Worm (Caenorhabditis elegans): ENCODE measurements around the gene ZK546.4.

- TF ChIP-seq lsy-2 (tag; optimal IDR thresholded peaks at IDR 0.05) = no peak
- no peak for TF ChIP-seq efl-1 (optimal IDR thresholded peaks at IDR 0.05)
- TF ChIP-seq efl-1 (GFP tag; optimal IDR thresholded peaks at IDR 0.05 in 1 of 2) = no peak
- no peak for TF ChIP-seq fkh-8 (tag; optimal IDR thresholded peaks at IDR 0.05)
- TF ChIP-seq nhr-28 (tag; optimal IDR thresholded peaks at IDR 0.05) = no peak
- TF ChIP-seq nhr-47 (tag; optimal IDR thresholded peaks at IDR 0.05) = no peak
- no peak for TF ChIP-seq zip-4 (GFP tag; optimal IDR thresholded peaks at IDR 0.05)
- no peak for TF ChIP-seq dsc-1 (tag; optimal IDR thresholded peaks at IDR 0.05)
- TF ChIP-seq hlh-17 (GFP tag; optimal IDR thresholded peaks at IDR 0.05; ENCODE audit: borderline replicate concordance) = no peak
- TF ChIP-seq lir-3 (tag; optimal IDR thresholded peaks at IDR 0.05; ENCODE audit: poor library complexity) = no peak
- TF ChIP-seq ztf-4 (tag; optimal IDR thresholded peaks at IDR 0.05) = no peak
- no peak for TF ChIP-seq alr-1 (tag; optimal IDR thresholded peaks at IDR 0.05; ENCODE audit: borderline replicate concordance)
- no peak for TF ChIP-seq jun-1 (tag; optimal IDR thresholded peaks at IDR 0.05)
- no peak for TF ChIP-seq unc-30 (tag; optimal IDR thresholded peaks at IDR 0.05)
- TF ChIP-seq fkh-10 (GFP tag; optimal IDR thresholded peaks at IDR 0.05) = no peak
Measured at ce11 chrII:4953289-4953688, 15.4 kb downstream of the ZK546.4 start, which contains the start of gene ndx-3.
